Worm (Caenorhabditis elegans): ENCODE measurements around the gene F53A2.1.
"Not testable (repeated sequence)": the region's sequence is repeated elsewhere in the genome, so short reads cannot be mapped to it uniquely, and the experiment has no call there.

F53A2.1 gene

DNA sequence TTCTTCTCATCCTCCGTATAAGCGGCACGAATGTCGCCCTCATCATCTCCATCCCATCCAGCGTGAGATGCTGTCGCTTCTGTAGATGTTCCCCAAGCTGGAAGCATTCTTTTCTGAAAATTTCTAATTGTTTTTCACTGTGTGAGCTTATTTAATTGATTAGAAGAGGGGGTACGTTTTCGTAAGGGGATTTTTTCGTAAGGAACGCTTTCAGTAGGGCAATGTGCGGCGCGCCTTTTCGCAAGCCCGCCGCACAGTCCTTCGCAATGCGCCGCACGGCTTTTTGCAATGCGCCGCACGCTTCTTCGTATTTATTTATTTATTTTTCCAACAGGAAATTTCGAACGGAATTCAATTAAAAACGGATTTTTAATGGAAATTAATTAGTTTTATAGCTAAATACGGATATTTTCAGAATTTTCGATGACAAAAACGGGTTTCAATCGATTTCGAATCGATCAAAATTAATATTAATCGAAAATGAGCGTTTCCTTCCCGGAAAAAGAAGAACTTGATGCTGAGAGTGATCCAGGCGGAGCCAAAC is 31.6 kb downstream of the F53A2.1 start, which contains the start of gene set-25:
Gene set-25, minus strand, starts transcription at position 120 of the 544 bp plus-strand sequence.
- TF ChIP-seq cebp-1 (GFP tag; IDR thresholded peaks at IDR 0.05); rpc-1 (tag; optimal IDR thresholded peaks at IDR 0.05): not testable (repeated sequence)
- peak; percentile 4 for TF ChIP-seq cebp-1 (tag; optimal IDR thresholded peaks at IDR 0.05)
- peak; percentile 52 for TF ChIP-seq attf-5 (GFP tag; optimal IDR thresholded peaks at IDR 0.05)
- peak; percentile 68 for TF ChIP-seq dox-1 (GFP tag; IDR thresholded peaks at IDR 0.05)
- TF ChIP-seq rpc-1 (optimal IDR thresholded peaks at IDR 0.05): peak; percentile 28
- peak; percentile 58; the same call in 1 of the 2 replicates for TF ChIP-seq ceh-100 (GFP tag; IDR thresholded peaks at IDR 0.05)
- TF ChIP-seq mcd-1 (GFP tag; IDR thresholded peaks at IDR 0.05): peak; percentile 63
- 0 out of 2 replicates have a peak, but pooled peaks have one; percentile 17 for TF ChIP-seq hmg-1.2 (GFP tag; IDR thresholded peaks at IDR 0.05)
- TF ChIP-seq C06A6.2 (GFP tag; conservative IDR thresholded peaks at IDR 0.05): peak; percentile 93
- TF ChIP-seq egl-44 (GFP tag; IDR thresholded peaks at IDR 0.05): peak; percentile 27; the same call in 1 of the 2 replicates

DNA sequence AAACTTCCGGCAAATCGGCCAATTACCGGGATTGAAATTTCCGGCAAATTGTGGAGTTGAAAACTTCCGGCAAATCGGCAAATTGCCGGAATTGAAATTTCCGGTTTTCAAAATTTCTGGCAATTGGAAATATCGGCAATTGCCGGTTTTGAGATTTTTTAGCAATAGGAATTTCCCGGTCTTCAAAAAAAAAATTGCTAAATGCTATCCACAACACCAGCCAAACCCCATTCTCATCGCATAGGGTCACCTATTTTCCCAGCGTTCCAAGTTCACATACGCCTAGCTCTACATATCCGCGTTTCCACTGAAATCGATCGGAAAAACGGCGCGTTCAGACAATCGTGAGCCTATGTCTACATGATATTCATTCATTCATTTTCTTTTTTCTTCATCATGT is 39.2 kb downstream of the F53A2.1 start, which contains the start of gene F56A8.8:
Gene F56A8.8, plus strand, starts transcription at position 301 of the 400 bp plus-strand sequence.
- TF ChIP-seq ztf-18 (tag; optimal IDR thresholded peaks at IDR 0.05) (no peak), F57C9.4 (tag; optimal IDR thresholded peaks at IDR 0.05) (no peak), madf-3 (GFP tag; IDR thresholded peaks at IDR 0.05) (no peak), lir-1 (GFP tag; conservative IDR thresholded peaks at IDR 0.05) (no peak), hrde-1 (tag; optimal IDR thresholded peaks at IDR 0.05; ENCODE audit: borderline replicate concordance) (no peak), xnd-1 (tag; optimal IDR thresholded peaks at IDR 0.05) (no peak), hmg-1.2 (GFP tag; IDR thresholded peaks at IDR 0.05) (no peak), ets-4 (GFP tag; optimal IDR thresholded peaks at IDR 0.05) (no peak), C17E4.6 (GFP tag; IDR thresholded peaks at IDR 0.05) (no peak), nfya-1 (tag; optimal IDR thresholded peaks at IDR 0.05; ENCODE audit: borderline replicate concordance, insufficient read depth) (no peak), Y53F4B.3 (GFP tag; IDR thresholded peaks at IDR 0.05) (no peak), bed-2 (GFP tag; IDR thresholded peaks at IDR 0.05) (no peak), T26A5.8 (tag; optimal IDR thresholded peaks at IDR 0.05) (no peak), egl-44 (GFP tag; IDR thresholded peaks at IDR 0.05) (no peak), mcd-1 (GFP tag; IDR thresholded peaks at IDR 0.05) (no peak), Y79H2A.3 (GFP tag; conservative IDR thresholded peaks at IDR 0.05) (no peak), ceh-27 (GFP tag; optimal IDR thresholded peaks at IDR 0.05) (no peak), snpc-4 (GFP tag; optimal IDR thresholded peaks at IDR 0.05) (no peak), snpc-4 (tag; optimal IDR thresholded peaks at IDR 0.05) (no peak), F10E7.11 (tag; optimal IDR thresholded peaks at IDR 0.05) (no peak)

ce11 chrIII:13277881-13278500 is 46.6 kb downstream of the F53A2.1 start:
- no peak for TF ChIP-seq F39B2.1 (GFP tag; IDR thresholded peaks at IDR 0.05)
- TF ChIP-seq nfya-2 (GFP tag; IDR thresholded peaks at IDR 0.05): no peak
- TF ChIP-seq lin-35 (GFP tag; optimal IDR thresholded peaks at IDR 0.05): peak in 1 of 3 experiments; percentile 44
- TF ChIP-seq ZK185.1 (tag; optimal IDR thresholded peaks at IDR 0.05; ENCODE audit: poor library complexity, severe bottlenecking): no peak
- peak; percentile 57; the same call in 1 of the 2 replicates for TF ChIP-seq cebp-1 (GFP tag; IDR thresholded peaks at IDR 0.05)
- TF ChIP-seq cebp-1 (tag; optimal IDR thresholded peaks at IDR 0.05): peak; percentile 95
- no peak for TF ChIP-seq mxl-1 (tag; optimal IDR thresholded peaks at IDR 0.05)

- TF ChIP-seq F33H1.4 (GFP tag; IDR thresholded peaks at IDR 0.05): no peak
- no peak for TF ChIP-seq repo-1 (tag; optimal IDR thresholded peaks at IDR 0.05)
- no peak for TF ChIP-seq dox-1 (GFP tag; IDR thresholded peaks at IDR 0.05)
- TF ChIP-seq nhr-120 (GFP tag; IDR thresholded peaks at IDR 0.05): no peak
- no peak for TF ChIP-seq ztf-26 (tag; optimal IDR thresholded peaks at IDR 0.05)
- TF ChIP-seq let-607 (tag; optimal IDR thresholded peaks at IDR 0.05): no peak
- no peak for TF ChIP-seq nhr-179 (tag; optimal IDR thresholded peaks at IDR 0.05)
- no peak for TF ChIP-seq unc-130 (GFP tag; optimal IDR thresholded peaks at IDR 0.05)
- TF ChIP-seq F52B5.7 (tag; optimal IDR thresholded peaks at IDR 0.05): no peak
- no peak for TF ChIP-seq nhr-27 (tag; optimal IDR thresholded peaks at IDR 0.05)
- TF ChIP-seq K12H6.12 (tag; optimal IDR thresholded peaks at IDR 0.05): no peak
- TF ChIP-seq nhr-90 (tag; optimal IDR thresholded peaks at IDR 0.05): no peak
- TF ChIP-seq madf-3 (GFP tag; IDR thresholded peaks at IDR 0.05): no peak
Observed at ce11 chrIII:13276958-13277357, 47.7 kb downstream of the F53A2.1 start, which contains the start of gene unc-64. Gene unc-64 (plus strand): TSS chrIII:13277258.
